Fruit fly (Drosophila melanogaster): ENCODE data around the gene CG17801.

DNA sequence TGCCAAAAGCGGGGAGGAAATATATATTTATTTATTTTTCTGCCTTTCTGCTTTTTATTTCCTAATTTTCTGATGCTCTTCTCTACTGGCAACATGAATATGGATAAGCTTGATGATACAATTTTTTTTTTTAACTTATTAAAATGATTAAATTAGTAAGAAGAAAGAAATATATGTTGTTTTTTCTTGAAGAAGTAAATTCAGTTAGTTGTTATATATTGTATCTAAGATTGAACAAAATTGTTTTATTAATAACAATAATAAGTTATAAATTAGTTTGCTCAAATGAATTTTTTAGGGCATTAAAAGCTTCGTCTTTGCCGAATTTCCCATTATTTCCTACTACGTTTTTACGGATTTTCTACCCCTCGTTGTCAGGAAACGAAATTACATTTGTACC lies 23.6 kb upstream of the CG17801 start:
- TF ChIP-seq CG10348 (GFP tag; IDR thresholded peaks at IDR 0.05) (no peak), EcR (GFP tag; optimal IDR thresholded peaks at IDR 0.05) (no peak), Ets98B (GFP tag; IDR thresholded peaks at IDR 0.05) (no peak), CG14655 (GFP tag; optimal IDR thresholded peaks at IDR 0.05) (no peak), CG17806 (tag; optimal IDR thresholded peaks at IDR 0.05) (no peak), CG15710 (tag; optimal IDR thresholded peaks at IDR 0.05) (no peak), gl (tag; optimal IDR thresholded peaks at IDR 0.05) (no peak), CG32121 (GFP tag; IDR thresholded peaks at IDR 0.05) (no peak), CG4496 (GFP tag; IDR thresholded peaks at IDR 0.05) (no peak), fd96Ca (GFP tag; IDR thresholded peaks at IDR 0.05) (no peak), CG8159 (tag; optimal IDR thresholded peaks at IDR 0.05) (no peak), D1 (tag; optimal IDR thresholded peaks at IDR 0.05) (no peak), CG12605 (GFP tag; IDR thresholded peaks at IDR 0.05) (no peak), CG34367 (tag; optimal IDR thresholded peaks at IDR 0.05) (no peak)

Measured in whole organism, pupa.